Worm (Caenorhabditis elegans): ENCODE data around the gene F49F1.11.

Gene F49F1.11

DNA sequence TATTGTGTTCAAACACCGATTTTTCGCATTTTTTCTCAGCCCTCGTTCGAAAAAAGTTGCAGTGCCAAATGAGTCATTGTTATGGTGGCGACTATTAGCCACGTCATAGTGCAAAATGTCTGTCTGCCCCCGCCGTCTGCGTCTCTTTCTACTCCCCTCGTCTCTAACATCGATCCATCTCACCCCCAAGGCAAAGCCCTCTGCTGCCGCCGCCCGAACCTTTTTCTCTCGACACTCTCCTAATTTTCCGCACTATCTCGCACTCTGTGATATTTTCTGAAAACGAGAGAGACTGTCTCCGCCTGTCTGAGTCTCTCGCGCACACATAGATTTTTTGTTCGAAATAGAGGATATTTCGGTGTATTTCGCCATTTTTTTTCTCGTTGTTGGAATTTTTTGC, 48.1 kb downstream of the F49F1.11 start (continued):
- TF ChIP-seq xnd-1 (tag; optimal IDR thresholded peaks at IDR 0.05) (no peak), nhr-90 (tag; optimal IDR thresholded peaks at IDR 0.05) (peak; percentile 3), ceh-40 (GFP tag; IDR thresholded peaks at IDR 0.05) (no peak), snpc-4 (GFP tag; optimal IDR thresholded peaks at IDR 0.05) (no peak), snpc-4 (tag; optimal IDR thresholded peaks at IDR 0.05) (peak in 2 of 4 experiments; percentile 24 to 31), rcor-1 (GFP tag; IDR thresholded peaks at IDR 0.05) (no peak), nfyb-1 (GFP tag; IDR thresholded peaks at IDR 0.05) (peak; percentile 76), madf-3 (GFP tag; IDR thresholded peaks at IDR 0.05) (no peak), atf-7 (tag; optimal IDR thresholded peaks at IDR 0.05) (peak; percentile 73), zfh-2 (GFP tag; conservative IDR thresholded peaks at IDR 0.05) (peak; percentile 95), cebp-1 (GFP tag; IDR thresholded peaks at IDR 0.05) (no peak), cebp-1 (tag; optimal IDR thresholded peaks at IDR 0.05) (peak; percentile 84), let-607 (tag; optimal IDR thresholded peaks at IDR 0.05) (peak; percentile 6 to 56), ceh-27 (GFP tag; optimal IDR thresholded peaks at IDR 0.05) (peak; percentile 41), lin-54 (GFP tag; optimal IDR thresholded peaks at IDR 0.05) (peak; percentile 3), K12H6.12 (tag; optimal IDR thresholded peaks at IDR 0.05) (peak; percentile 72), ztf-26 (tag; optimal IDR thresholded peaks at IDR 0.05) (peak; percentile 19), nhr-80 (tag; optimal IDR thresholded peaks at IDR 0.05) (peak; percentile 48), akir-1 (GFP tag; optimal IDR thresholded peaks at IDR 0.05) (no peak), lin-26 (GFP tag; IDR thresholded peaks at IDR 0.05) (no peak), B0336.3 (GFP tag; IDR thresholded peaks at IDR 0.05) (peak; percentile 54; the same call in 1 of the 2 replicates), ztf-18 (tag; optimal IDR thresholded peaks at IDR 0.05) (peak; percentile 0), Y79H2A.3 (GFP tag; conservative IDR thresholded peaks at IDR 0.05) (no peak), nhr-179 (tag; optimal IDR thresholded peaks at IDR 0.05) (no peak), lin-40 (tag; optimal IDR thresholded peaks at IDR 0.05) (peak; percentile 73), lin-35 (GFP tag; optimal IDR thresholded peaks at IDR 0.05) (peak in 1 of 3 experiments; percentile 37), nfya-2 (GFP tag; IDR thresholded peaks at IDR 0.05) (no peak)

Data from whole organism, young adult.